Fruit fly (Drosophila melanogaster) whole organism, embryonic: Measurements from ENCODE around the gene CG46270.

Source experiments
- Asciz ChIP-seq: fragments of 200-800 bp; sonication (Bioruptor generic); optimal IDR thresholded peaks from 2 replicates; lab custom pipeline; 2017; ENCODE audit warnings: missing biosample characterization, mild to moderate bottlenecking, missing genetic modification characterization, missing genetic modification reagents
- Bgb ChIP-seq: fragments of 200-800 bp; sonication (Bioruptor generic); IDR thresholded peaks from 2 replicates; pipeline ENCODE4 v1.3.6; 2022; ENCODE audit warnings: missing biosample characterization, missing genetic modification characterization; ENCODE audit not compliant: partially characterized antibody
- CG10267 ChIP-seq: fragments of 200-800 bp; sonication (Bioruptor generic); optimal IDR thresholded peaks from 2 replicates; lab custom pipeline; 2018; ENCODE audit warnings: missing biosample characterization, mild to moderate bottlenecking, missing genetic modification characterization, moderate library complexity
- CG13775 ChIP-seq: fragments of 200-800 bp; sonication (Bioruptor generic); optimal IDR thresholded peaks from 3 replicates; lab custom pipeline; 2017; ENCODE audit warnings: missing biosample characterization, mild to moderate bottlenecking, missing genetic modification characterization
- CG14050 ChIP-seq: fragments of 200-800 bp; sonication (Bioruptor generic); IDR thresholded peaks from 3 replicates; pipeline ENCODE4 v1.3.6; 2022; ENCODE audit warnings: missing biosample characterization, missing genetic modification characterization
- CG16863 ChIP-seq: fragments of 200-800 bp; sonication (Bioruptor generic); optimal IDR thresholded peaks from 3 replicates; lab custom pipeline; 2016; ENCODE audit warnings: missing biosample characterization, missing genetic modification characterization
- CG2199 ChIP-seq: fragments of 200-800 bp; sonication (Bioruptor generic); IDR thresholded peaks from 3 replicates; pipeline ENCODE4 v1.3.6; 2022; ENCODE audit warnings: missing biosample characterization, missing genetic modification characterization
- CG3065 ChIP-seq: fragments of 200-800 bp; sonication (Bioruptor generic); optimal IDR thresholded peaks from 2 replicates; lab custom pipeline; 2016; ENCODE audit warnings: missing biosample characterization, missing genetic modification characterization
- CG31224 ChIP-seq: fragments of 200-800 bp; sonication (Bioruptor generic); IDR thresholded peaks from 2 replicates; pipeline ENCODE4 v1.3.6; 2022; ENCODE audit warnings: missing biosample characterization, missing genetic modification characterization
- CG6254 ChIP-seq: fragments of 200-800 bp; sonication (Bioruptor generic); optimal IDR thresholded peaks from 3 replicates; lab custom pipeline; 2017; ENCODE audit warnings: mild to moderate bottlenecking, missing biosample characterization, missing genetic modification reagents, missing genetic modification characterization
- CG6791 ChIP-seq: fragments of 200-800 bp; sonication (Bioruptor generic); IDR thresholded peaks from 3 replicates; pipeline ENCODE4 v1.3.6; 2022; ENCODE audit warnings: missing biosample characterization, missing genetic modification characterization; ENCODE audit not compliant: partially characterized antibody
- CG6854 ChIP-seq: fragments of 200-800 bp; sonication (Bioruptor generic); optimal IDR thresholded peaks from 3 replicates; lab custom pipeline; 2017; ENCODE audit warnings: missing biosample characterization, mild to moderate bottlenecking, missing genetic modification characterization
- CG8388 ChIP-seq: fragments of 200-800 bp; sonication (Bioruptor generic); optimal IDR thresholded peaks from 2 replicates; lab custom pipeline; 2019; ENCODE audit warnings: missing biosample characterization, mild to moderate bottlenecking, missing genetic modification characterization, moderate library complexity
- CG9817 ChIP-seq: fragments of 200-800 bp; sonication (Bioruptor generic); optimal IDR thresholded peaks from 2 replicates; lab custom pipeline; 2018; ENCODE audit warnings: missing biosample characterization, mild to moderate bottlenecking, missing genetic modification characterization, moderate library complexity
- Dll ChIP-seq: fragments of 200-800 bp; sonication (Bioruptor generic); IDR thresholded peaks from 4 replicates; pipeline ENCODE4 v1.3.6; 2022; ENCODE audit warnings: missing biosample characterization, missing genetic modification characterization; ENCODE audit not compliant: partially characterized antibody
- ERR ChIP-seq: fragments of 200-800 bp; sonication (Bioruptor generic); optimal IDR thresholded peaks from 2 replicates; lab custom pipeline; 2016; ENCODE audit warnings: missing biosample characterization, missing genetic modification characterization
- Fer1 ChIP-seq: fragments of 200-800 bp; sonication (Bioruptor generic); optimal IDR thresholded peaks from 2 replicates; lab custom pipeline; 2017; ENCODE audit warnings: missing biosample characterization, mild to moderate bottlenecking, missing genetic modification characterization
- HLH4C ChIP-seq: fragments of 200-800 bp; sonication (Bioruptor generic); IDR thresholded peaks from 3 replicates; pipeline ENCODE4 v1.3.6; 2022; ENCODE audit warnings: missing biosample characterization, missing genetic modification characterization; ENCODE audit not compliant: partially characterized antibody
- HmgD ChIP-seq: fragments of 200-800 bp; sonication (Bioruptor generic); optimal IDR thresholded peaks from 3 replicates; lab custom pipeline; 2016; ENCODE audit warnings: missing biosample characterization, missing genetic modification characterization
- Hmx ChIP-seq: fragments of 200-800 bp; sonication (Bioruptor generic); optimal IDR thresholded peaks from 2 replicates; lab custom pipeline; 2016; ENCODE audit warnings: missing biosample characterization, missing genetic modification characterization
- Hr78 ChIP-seq, 2 experiments: fragments of 200-800 bp in 1 of 2; fragments of >200 bp in 1 of 2; sonication (Bioruptor generic) in 1 of 2; optimal IDR thresholded peaks; 2 replicates each; lab custom pipeline; 2017 to 2019; ENCODE audit warnings: missing biosample characterization in 2 of 2, missing genetic modification characterization in 2 of 2, mild to moderate bottlenecking in 1 of 2, moderate library complexity in 1 of 2
- MBD-R2 ChIP-seq: fragments of 200-800 bp; sonication (Bioruptor generic); IDR thresholded peaks from 2 replicates; pipeline ENCODE4 v1.3.6; 2022; ENCODE audit warnings: missing biosample characterization, missing genetic modification characterization
- Mad ChIP-seq: fragments of 200-800 bp; sonication (Bioruptor generic); optimal IDR thresholded peaks from 2 replicates; lab custom pipeline; 2016; ENCODE audit warnings: missing biosample characterization, missing genetic modification characterization
- NK7.1 ChIP-seq: fragments of 200-800 bp; sonication (Bioruptor generic); optimal IDR thresholded peaks from 3 replicates; lab custom pipeline; 2016; ENCODE audit warnings: missing biosample characterization, missing genetic modification characterization
- Nf-YC ChIP-seq: fragments of 200-800 bp; optimal IDR thresholded peaks from 3 replicates; lab custom pipeline; 2019; ENCODE audit warnings: missing biosample characterization, mild to moderate bottlenecking, missing genetic modification characterization, moderate library complexity
- Ptx1 ChIP-seq: fragments of 200-800 bp; sonication (Bioruptor generic); IDR thresholded peaks from 2 replicates; pipeline ENCODE4 v1.3.6; 2022; ENCODE audit warnings: missing biosample characterization, missing genetic modification characterization
- Sox102F ChIP-seq: fragments of 200-800 bp; sonication (Bioruptor generic); optimal IDR thresholded peaks from 2 replicates; lab custom pipeline; 2018; ENCODE audit warnings: missing biosample characterization, mild to moderate bottlenecking, missing genetic modification characterization, moderate library complexity
- Tbp ChIP-seq: fragments of >200 bp; optimal IDR thresholded peaks from 2 replicates; lab custom pipeline; 2018; ENCODE audit warnings: missing biosample characterization, missing genetic modification characterization
- Usf ChIP-seq: fragments of 200-800 bp; sonication (Bioruptor generic); optimal IDR thresholded peaks from 2 replicates; lab custom pipeline; 2017; ENCODE audit warnings: missing genotype, missing biosample characterization, missing genetic modification characterization
- Vsx1 ChIP-seq: fragments of 200-800 bp; sonication (Bioruptor generic); optimal IDR thresholded peaks from 2 replicates; lab custom pipeline; 2017; ENCODE audit warnings: missing biosample characterization, mild to moderate bottlenecking, missing genetic modification characterization, missing genetic modification reagents
- bab2 ChIP-seq: fragments of 200-800 bp; sonication (Bioruptor generic); optimal IDR thresholded peaks from 2 replicates; lab custom pipeline; 2016; ENCODE audit warnings: missing biosample characterization, missing genetic modification characterization
- cad ChIP-seq: fragments of >200 bp; optimal IDR thresholded peaks from 2 replicates; lab custom pipeline; 2017; ENCODE audit warnings: missing biosample characterization, missing genetic modification characterization
- disco-r ChIP-seq: fragments of 200-800 bp; sonication (Bioruptor generic); optimal IDR thresholded peaks from 2 replicates; lab custom pipeline; 2016; ENCODE audit warnings: missing biosample characterization, missing genetic modification characterization
- en ChIP-seq: fragments of 200-800 bp; sonication (Bioruptor generic); optimal IDR thresholded peaks from 2 replicates; lab custom pipeline; 2016; ENCODE audit warnings: missing biosample characterization, missing genetic modification characterization
- eve ChIP-seq, 2 experiments: fragments of >200 bp; optimal IDR thresholded peaks; 2 replicates each; lab custom pipeline; 2017; ENCODE audit warnings: missing biosample characterization in 2 of 2, missing genetic modification characterization in 2 of 2
- exex ChIP-seq: fragments of 200-800 bp; sonication (Bioruptor generic); optimal IDR thresholded peaks from 4 replicates; lab custom pipeline; 2018; ENCODE audit warnings: missing biosample characterization, mild to moderate bottlenecking, missing genetic modification characterization, moderate library complexity
- eyg ChIP-seq: fragments of 200-800 bp; sonication (Bioruptor generic); optimal IDR thresholded peaks from 3 replicates; lab custom pipeline; 2016; ENCODE audit warnings: missing biosample characterization, missing genetic modification characterization
- gro ChIP-seq: fragments of 200-800 bp; sonication (Bioruptor generic); optimal IDR thresholded peaks from 2 replicates; lab custom pipeline; 2016; ENCODE audit warnings: missing biosample characterization, missing genetic modification characterization
- ken ChIP-seq: fragments of 200-800 bp; sonication (Bioruptor generic); IDR thresholded peaks from 3 replicates; pipeline ENCODE4 v1.3.6; 2022; ENCODE audit warnings: missing biosample characterization, missing genetic modification characterization
- nau ChIP-seq: fragments of 200-800 bp; sonication (Bioruptor generic); optimal IDR thresholded peaks from 3 replicates; lab custom pipeline; 2017; ENCODE audit warnings: missing biosample characterization, mild to moderate bottlenecking, missing genetic modification characterization, missing genetic modification reagents
- nerfin-1 ChIP-seq: fragments of 200-800 bp; sonication (Bioruptor generic); optimal IDR thresholded peaks from 3 replicates; lab custom pipeline; 2019; ENCODE audit warnings: missing biosample characterization, mild to moderate bottlenecking, missing genetic modification characterization, moderate library complexity
- nerfin-2 ChIP-seq: fragments of 200-800 bp; sonication (Bioruptor generic); IDR thresholded peaks from 2 replicates; pipeline ENCODE4 v1.3.6; 2022; ENCODE audit warnings: missing biosample characterization, missing genetic modification characterization; ENCODE audit not compliant: partially characterized antibody
- p53 ChIP-seq: fragments of 200-800 bp; sonication (Bioruptor generic); optimal IDR thresholded peaks from 2 replicates; lab custom pipeline; 2016; ENCODE audit warnings: missing biosample characterization, missing genetic modification characterization
- pan ChIP-seq, 4 experiments: fragments of >200 bp in 3 of 4; fragments of 200-800 bp in 1 of 4; sonication (Bioruptor generic) in 1 of 4; optimal IDR thresholded peaks in 3 of 4; IDR thresholded peaks in 1 of 4; 2 replicates each; pipeline versions ENCODE4 v1.3.6 to Lab custom; 2017 to 2022; ENCODE audit warnings: missing biosample characterization in 2 of 4, missing genetic modification characterization in 2 of 4, mixed read lengths in 1 of 4
- rib ChIP-seq: fragments of 200-800 bp; sonication (Bioruptor generic); IDR thresholded peaks from 2 replicates; pipeline ENCODE4 v1.3.6; 2022; ENCODE audit warnings: missing biosample characterization, missing genetic modification characterization
- sisA ChIP-seq: fragments of 200-800 bp; sonication (Bioruptor generic); IDR thresholded peaks from 2 replicates; pipeline ENCODE4 v1.3.6; 2022; ENCODE audit warnings: missing biosample characterization, missing genetic modification characterization
- trem ChIP-seq: fragments of 200-800 bp; optimal IDR thresholded peaks from 3 replicates; lab custom pipeline; 2019; ENCODE audit warnings: missing biosample characterization, mild to moderate bottlenecking, missing genetic modification characterization, moderate library complexity
- unc-4 ChIP-seq: fragments of 200-800 bp; sonication (Bioruptor generic); IDR thresholded peaks from 2 replicates; pipeline ENCODE4 v1.3.6; 2022; ENCODE audit warnings: missing biosample characterization, missing genetic modification characterization; ENCODE audit not compliant: partially characterized antibody

Gene CG46270

dm6 chr3R:10388128-10389026, 39.8 kb downstream of the CG46270 start, which contains the start of gene cwo (continued):
- no peak for TF ChIP-seq CG31224
- no peak for TF ChIP-seq cad (GFP tag; lab: Kevin White, UChicago)
- TF ChIP-seq Vsx1 (GFP tag; lab: Kevin White, UChicago): peak; percentile 60
- TF ChIP-seq trem (tag; lab: Kevin White, UChicago): no peak
- TF ChIP-seq Nf-YC: no peak
- no peak for TF ChIP-seq CG10267
- peak in 1 of 2 experiments; percentile 85 for TF ChIP-seq eve (GFP tag; optimal IDR thresholded peaks at IDR 0.05; lab: Kevin White, UChicago)
- TF ChIP-seq Usf (GFP tag; lab: Kevin White, UChicago): no peak
- TF ChIP-seq HLH4C: no peak
- no peak for TF ChIP-seq Hmx (GFP tag; lab: Kevin White, UChicago)
- TF ChIP-seq HmgD (GFP tag; lab: Kevin White, UChicago): no peak
- no peak for TF ChIP-seq CG6791 (GFP tag; lab: Robert Waterston, UW)
- TF ChIP-seq rib (GFP tag; lab: Robert Waterston, UW): no peak
- no peak for TF ChIP-seq CG6854 (GFP tag; lab: Kevin White, UChicago)
- no peak for TF ChIP-seq p53 (GFP tag; lab: Kevin White, UChicago)
- TF ChIP-seq sisA (GFP tag; lab: Robert Waterston, UW): no peak
- TF ChIP-seq nerfin-1 (tag; lab: Kevin White, UChicago): no peak
- TF ChIP-seq CG8388 (GFP tag; lab: Kevin White, UChicago): no peak
- no peak for TF ChIP-seq NK7.1
- TF ChIP-seq CG9817 (tag; lab: Kevin White, UChicago): no peak
- TF ChIP-seq gro (GFP tag; lab: Kevin White, UChicago): peak; percentile 41
- peak; percentile 27 for TF ChIP-seq eyg (GFP tag; lab: Kevin White, UChicago)
- TF ChIP-seq Tbp: no peak
- no peak for TF ChIP-seq Sox102F (GFP tag; lab: Kevin White, UChicago)
- no peak for TF ChIP-seq disco-r (GFP tag; lab: Kevin White, UChicago)
- peak; percentile 56 for TF ChIP-seq CG6254
- no peak for TF ChIP-seq pan (optimal IDR thresholded peaks at IDR 0.05; lab: Kevin White, UChicago)
- TF ChIP-seq pan (GFP tag; optimal IDR thresholded peaks at IDR 0.05 in 1 of 2, IDR thresholded peaks at IDR 0.05 in 1 of 2): no peak
- no peak for TF ChIP-seq CG13775 (GFP tag; lab: Kevin White, UChicago)
- TF ChIP-seq nau (GFP tag; lab: Kevin White, UChicago): no peak
- no peak for TF ChIP-seq Bgb (GFP tag; lab: Robert Waterston, UW)
- no peak for TF ChIP-seq ken (GFP tag; lab: Robert Waterston, UW)
- TF ChIP-seq CG2199 (GFP tag; lab: Robert Waterston, UW): no peak
- no peak for TF ChIP-seq CG3065 (GFP tag; lab: Kevin White, UChicago)
- peak; percentile 65 for TF ChIP-seq Asciz
- peak; percentile 3 for TF ChIP-seq en (GFP tag; lab: Kevin White, UChicago)
- peak; percentile 28 for TF ChIP-seq exex (tag; lab: Kevin White, UChicago)
- no peak for TF ChIP-seq MBD-R2
- TF ChIP-seq Fer1: peak; percentile 55
- TF ChIP-seq bab2 (GFP tag; lab: Kevin White, UChicago): peak; percentile 26
- no peak for TF ChIP-seq CG14050 (GFP tag; lab: Robert Waterston, UW)
- TF ChIP-seq CG16863 (GFP tag; lab: Kevin White, UChicago): peak; percentile 19
- TF ChIP-seq Dll (GFP tag; lab: Robert Waterston, UW): no peak
- TF ChIP-seq Mad (GFP tag; lab: Kevin White, UChicago): no peak
- no peak for TF ChIP-seq nerfin-2 (GFP tag; lab: Robert Waterston, UW)
- TF ChIP-seq Hr78 (GFP tag; optimal IDR thresholded peaks at IDR 0.05; lab: Kevin White, UChicago): no peak
- TF ChIP-seq ERR (GFP tag; lab: Kevin White, UChicago): peak; percentile 2
- no peak for TF ChIP-seq unc-4 (GFP tag; lab: Robert Waterston, UW)
- TF ChIP-seq Ptx1 (GFP tag; lab: Robert Waterston, UW): no peak
